Fruit fly (Drosophila melanogaster) whole organism, embryonic: ENCODE results near the gene jhamt.

Experiments used
- Adf1 ChIP-seq: fragments of 200-800 bp; sonication (Bioruptor generic); IDR thresholded peaks from 2 replicates; pipeline ENCODE4 v1.3.6; 2022; ENCODE audit warnings: missing biosample characterization, missing genetic modification characterization
- Antp ChIP-seq: fragments of 200-800 bp; sonication (Bioruptor generic); optimal IDR thresholded peaks from 3 replicates; lab custom pipeline; 2016; ENCODE audit warnings: missing biosample characterization, missing genetic modification characterization
- CG10543 ChIP-seq: fragments of 200-800 bp; sonication (Bioruptor generic); optimal IDR thresholded peaks from 3 replicates; lab custom pipeline; 2017; ENCODE audit warnings: missing biosample characterization, mild to moderate bottlenecking, missing genetic modification characterization, moderate library complexity
- CG12155 ChIP-seq: fragments of 200-800 bp; sonication (Bioruptor generic); optimal IDR thresholded peaks from 3 replicates; lab custom pipeline; 2016; ENCODE audit warnings: missing biosample characterization, missing genetic modification characterization
- CG13123 ChIP-seq: fragments of 200-800 bp; sonication (Bioruptor generic); optimal IDR thresholded peaks from 2 replicates; lab custom pipeline; 2016; ENCODE audit warnings: missing biosample characterization, missing genetic modification characterization
- CG13624 ChIP-seq: fragments of 200-800 bp; sonication (Bioruptor generic); optimal IDR thresholded peaks from 2 replicates; lab custom pipeline; 2016; ENCODE audit warnings: missing biosample characterization, missing genetic modification characterization
- CG13894 ChIP-seq: fragments of 200-800 bp; sonication (Bioruptor generic); optimal IDR thresholded peaks from 3 replicates; lab custom pipeline; 2018; ENCODE audit warnings: missing biosample characterization, mild to moderate bottlenecking, missing genetic modification characterization, moderate library complexity
- CG14014 ChIP-seq: fragments of 200-800 bp; sonication (Bioruptor generic); IDR thresholded peaks from 2 replicates; pipeline ENCODE4 v1.3.6; 2022; ENCODE audit warnings: missing biosample characterization, missing genetic modification characterization
- CG14965 ChIP-seq: fragments of 200-800 bp; sonication (Bioruptor generic); optimal IDR thresholded peaks from 2 replicates; lab custom pipeline; 2016; ENCODE audit warnings: missing biosample characterization, missing genetic modification characterization, borderline replicate concordance
- CG15479 ChIP-seq: fragments of 200-800 bp; sonication (Bioruptor generic); optimal IDR thresholded peaks from 3 replicates; lab custom pipeline; 2019; ENCODE audit warnings: missing biosample characterization, mild to moderate bottlenecking, missing genetic modification characterization, moderate library complexity
- CG18262 ChIP-seq: fragments of 200-800 bp; optimal IDR thresholded peaks from 3 replicates; lab custom pipeline; 2019; ENCODE audit warnings: missing biosample characterization, mild to moderate bottlenecking, missing genetic modification characterization, moderate library complexity
- CG2199 ChIP-seq: fragments of 200-800 bp; sonication (Bioruptor generic); IDR thresholded peaks from 3 replicates; pipeline ENCODE4 v1.3.6; 2022; ENCODE audit warnings: missing biosample characterization, missing genetic modification characterization
- CG3281 ChIP-seq: fragments of 200-800 bp; sonication (Bioruptor generic); optimal IDR thresholded peaks from 3 replicates; lab custom pipeline; 2017; ENCODE audit warnings: missing biosample characterization, mild to moderate bottlenecking, missing genetic modification characterization
- CG33213 ChIP-seq: fragments of 200-800 bp; sonication (Bioruptor generic); optimal IDR thresholded peaks from 3 replicates; lab custom pipeline; 2016; ENCODE audit warnings: missing biosample characterization, missing genetic modification characterization
- CG3407 ChIP-seq: fragments of 200-800 bp; sonication (Bioruptor generic); optimal IDR thresholded peaks from 2 replicates; lab custom pipeline; 2018; ENCODE audit warnings: missing biosample characterization, mild to moderate bottlenecking, missing genetic modification characterization
- CG3838 ChIP-seq: fragments of 200-800 bp; sonication (Bioruptor generic); optimal IDR thresholded peaks from 3 replicates; lab custom pipeline; 2016; ENCODE audit warnings: missing biosample characterization, missing genetic modification characterization
- CG3995 ChIP-seq: fragments of 200-800 bp; sonication (Bioruptor generic); optimal IDR thresholded peaks from 3 replicates; lab custom pipeline; 2016; ENCODE audit warnings: missing biosample characterization, missing genetic modification characterization
- CG42726 ChIP-seq: fragments of 200-800 bp; sonication (Bioruptor generic); IDR thresholded peaks from 2 replicates; pipeline ENCODE4 v1.3.6; 2022; ENCODE audit warnings: missing biosample characterization, missing genetic modification characterization; ENCODE audit not compliant: partially characterized antibody
- CG6689 ChIP-seq: fragments of 200-800 bp; sonication (Bioruptor generic); IDR thresholded peaks from 2 replicates; pipeline ENCODE4 v1.3.6; 2022; ENCODE audit warnings: missing biosample characterization, missing genetic modification characterization
- CG7372 ChIP-seq: fragments of 200-800 bp; sonication (Bioruptor generic); IDR thresholded peaks from 2 replicates; pipeline ENCODE4 v1.3.6; 2022; ENCODE audit warnings: missing biosample characterization, missing genetic modification characterization
- CG7987 ChIP-seq: fragments of 200-800 bp; sonication (Bioruptor generic); optimal IDR thresholded peaks from 2 replicates; lab custom pipeline; 2018; ENCODE audit warnings: missing biosample characterization, mild to moderate bottlenecking, missing genetic modification characterization, moderate library complexity
- CG8924 ChIP-seq: fragments of 200-800 bp; optimal IDR thresholded peaks from 3 replicates; lab custom pipeline; 2019; ENCODE audit warnings: missing biosample characterization, mild to moderate bottlenecking, missing genetic modification characterization, moderate library complexity
- CG9932 ChIP-seq: fragments of 200-800 bp; sonication (Bioruptor generic); IDR thresholded peaks from 2 replicates; pipeline ENCODE4 v1.3.6; 2022; ENCODE audit warnings: missing biosample characterization, missing genetic modification characterization
- CHES-1-like ChIP-seq: fragments of 200-800 bp; sonication (Bioruptor generic); optimal IDR thresholded peaks from 2 replicates; lab custom pipeline; 2016; ENCODE audit warnings: missing biosample characterization, missing genetic modification characterization
- CrebB ChIP-seq: fragments of 200-800 bp; sonication (Bioruptor generic); optimal IDR thresholded peaks from 3 replicates; lab custom pipeline; 2018; ENCODE audit warnings: missing biosample characterization, mild to moderate bottlenecking, missing genetic modification characterization
- Eip74EF ChIP-seq, 2 experiments: fragments of 200-800 bp in 1 of 2; fragments of >200 bp in 1 of 2; sonication (Bioruptor generic) in 1 of 2; optimal IDR thresholded peaks; 2 replicates each; lab custom pipeline; 2017 to 2019; ENCODE audit warnings: missing biosample characterization in 2 of 2, missing genetic modification characterization in 2 of 2, mild to moderate bottlenecking in 1 of 2, moderate library complexity in 1 of 2
- Gsc ChIP-seq: fragments of 200-800 bp; sonication (Bioruptor generic); IDR thresholded peaks from 2 replicates; pipeline ENCODE4 v1.3.6; 2022; ENCODE audit warnings: missing biosample characterization, missing genetic modification characterization
- Kr ChIP-seq: fragments of 200-800 bp; sonication (Bioruptor generic); optimal IDR thresholded peaks from 2 replicates; lab custom pipeline; 2017; ENCODE audit warnings: missing biosample characterization, mild to moderate bottlenecking, missing genetic modification characterization
- Med ChIP-seq: fragments of 200-800 bp; sonication (Bioruptor generic); peaks from one replicate; lab custom pipeline; 2016; ENCODE audit warnings: missing biosample characterization, missing genetic modification characterization, mild to moderate bottlenecking, inconsistent platforms, moderate library complexity
- Opbp ChIP-seq: fragments of 200-800 bp; sonication (Bioruptor generic); IDR thresholded peaks from 3 replicates; pipeline ENCODE4 v1.3.6; 2022; ENCODE audit warnings: missing biosample characterization, missing genetic modification characterization; ENCODE audit not compliant: partially characterized antibody
- Poxn ChIP-seq: fragments of 200-800 bp; sonication (Bioruptor generic); IDR thresholded peaks from 2 replicates; pipeline ENCODE4 v1.3.6; 2022; ENCODE audit warnings: missing biosample characterization, missing genetic modification characterization
- Ptx1 ChIP-seq: fragments of 200-800 bp; sonication (Bioruptor generic); IDR thresholded peaks from 2 replicates; pipeline ENCODE4 v1.3.6; 2022; ENCODE audit warnings: missing biosample characterization, missing genetic modification characterization
- Rfx ChIP-seq: fragments of 200-800 bp; sonication (Bioruptor generic); IDR thresholded peaks from 2 replicates; pipeline ENCODE4 v1.3.6; 2022; ENCODE audit warnings: missing biosample characterization, missing genetic modification characterization
- Rx ChIP-seq: fragments of 200-800 bp; sonication (Bioruptor generic); IDR thresholded peaks from 2 replicates; pipeline ENCODE4 v1.3.6; 2022; ENCODE audit warnings: missing biosample characterization, missing genetic modification characterization
- Sox100B ChIP-seq: fragments of 200-800 bp; sonication (Bioruptor generic); optimal IDR thresholded peaks from 3 replicates; lab custom pipeline; 2018; ENCODE audit warnings: missing biosample characterization, mild to moderate bottlenecking, missing genetic modification characterization
- Spps ChIP-seq: fragments of 200-800 bp; sonication (Bioruptor generic); optimal IDR thresholded peaks from 2 replicates; lab custom pipeline; 2018; ENCODE audit warnings: missing biosample characterization, mild to moderate bottlenecking, missing genetic modification characterization
- Ssrp ChIP-seq: fragments of 200-800 bp; sonication (Bioruptor generic); optimal IDR thresholded peaks from 2 replicates; lab custom pipeline; 2018; ENCODE audit warnings: missing biosample characterization, mild to moderate bottlenecking, missing genetic modification characterization, moderate library complexity
- abd-A ChIP-seq: fragments of 200-800 bp; sonication (Bioruptor generic); optimal IDR thresholded peaks from 3 replicates; lab custom pipeline; 2019; ENCODE audit warnings: missing biosample characterization, mild to moderate bottlenecking, missing genetic modification characterization, moderate library complexity
- ato ChIP-seq: fragments of 200-800 bp; sonication (Bioruptor generic); IDR thresholded peaks from 2 replicates; pipeline ENCODE4 v1.3.6; 2022; ENCODE audit warnings: missing biosample characterization, missing genetic modification characterization; ENCODE audit not compliant: partially characterized antibody
- chinmo ChIP-seq: fragments of 200-800 bp; sonication (Bioruptor generic); IDR thresholded peaks from 4 replicates; pipeline ENCODE4 v1.3.6; 2022; ENCODE audit warnings: missing biosample characterization, missing genetic modification characterization; ENCODE audit not compliant: partially characterized antibody
- ci ChIP-seq: fragments of 200-800 bp; sonication (Bioruptor generic); IDR thresholded peaks from 3 replicates; pipeline ENCODE4 v1.3.6; 2022; ENCODE audit warnings: missing biosample characterization, missing genetic modification characterization
- disco-r ChIP-seq: fragments of 200-800 bp; sonication (Bioruptor generic); optimal IDR thresholded peaks from 2 replicates; lab custom pipeline; 2016; ENCODE audit warnings: missing biosample characterization, missing genetic modification characterization
- eyg ChIP-seq: fragments of 200-800 bp; sonication (Bioruptor generic); optimal IDR thresholded peaks from 3 replicates; lab custom pipeline; 2016; ENCODE audit warnings: missing biosample characterization, missing genetic modification characterization
- gsb ChIP-seq: fragments of 200-800 bp; sonication (Bioruptor generic); IDR thresholded peaks from 2 replicates; pipeline ENCODE4 v1.3.6; 2022; ENCODE audit warnings: missing biosample characterization, missing genetic modification characterization
- lilli ChIP-seq: fragments of 200-800 bp; sonication (Bioruptor generic); optimal IDR thresholded peaks from 3 replicates; lab custom pipeline; 2016; ENCODE audit warnings: missing biosample characterization, missing genetic modification characterization
- pan ChIP-seq, 4 experiments: fragments of >200 bp in 3 of 4; fragments of 200-800 bp in 1 of 4; sonication (Bioruptor generic) in 1 of 4; optimal IDR thresholded peaks in 3 of 4; IDR thresholded peaks in 1 of 4; 2 replicates each; pipeline versions ENCODE4 v1.3.6 to Lab custom; 2017 to 2022; ENCODE audit warnings: missing biosample characterization in 2 of 4, missing genetic modification characterization in 2 of 4, mixed read lengths in 1 of 4
- pros ChIP-seq: fragments of 200-800 bp; sonication (Bioruptor generic); optimal IDR thresholded peaks from 3 replicates; lab custom pipeline; 2019; ENCODE audit warnings: missing biosample characterization, mild to moderate bottlenecking, missing genetic modification characterization, moderate library complexity
- sd ChIP-seq: fragments of 200-800 bp; sonication (Bioruptor generic); optimal IDR thresholded peaks from 3 replicates; lab custom pipeline; 2018; ENCODE audit warnings: missing biosample characterization, mild to moderate bottlenecking, missing genetic modification characterization, moderate library complexity
- twi ChIP-seq: fragments of 200-800 bp; optimal IDR thresholded peaks from 2 replicates; lab custom pipeline; 2019; ENCODE audit warnings: missing biosample characterization, mild to moderate bottlenecking, missing genetic modification characterization, moderate library complexity

jhamt gene

DNA sequence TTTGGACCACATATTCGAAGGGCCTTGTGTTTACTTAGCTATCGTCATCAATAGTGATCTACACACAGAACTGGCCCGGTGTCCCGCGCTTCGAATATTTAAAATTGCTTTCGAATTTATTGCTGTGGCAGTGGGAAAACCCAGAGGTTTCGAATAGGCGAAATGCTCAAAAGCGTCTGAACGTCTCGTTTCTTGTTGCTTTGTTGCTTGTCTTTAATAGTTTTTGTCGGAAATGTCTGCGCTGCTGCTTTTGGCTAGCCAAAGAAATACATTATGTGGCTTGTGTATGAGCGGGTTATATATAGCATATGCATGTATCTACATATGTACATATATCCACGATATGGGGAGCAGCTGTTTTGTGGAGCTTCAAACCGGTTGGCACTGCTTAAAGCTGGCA, 44.5 kb upstream of the jhamt start (continued):
- TF ChIP-seq CG9932 (GFP tag; lab: Robert Waterston, UW) (no peak; the same call in 1 of the 2 replicates), Antp (no peak), CrebB (tag; lab: Kevin White, UChicago) (no peak), CG14965 (no peak), ci (GFP tag; lab: Robert Waterston, UW) (no peak), CHES-1-like (no peak), CG7987 (GFP tag; lab: Kevin White, UChicago) (no peak), Eip74EF (GFP tag; optimal IDR thresholded peaks at IDR 0.05; lab: Kevin White, UChicago) (peak in 1 of 2 experiments; percentile 3), CG33213 (GFP tag; lab: Kevin White, UChicago) (no peak), Sox100B (GFP tag; lab: Kevin White, UChicago) (no peak), CG3995 (GFP tag; lab: Kevin White, UChicago) (no peak), CG7372 (GFP tag; lab: Robert Waterston, UW) (no peak), ato (GFP tag; lab: Robert Waterston, UW) (no peak), Rfx (GFP tag; lab: Robert Waterston, UW) (0 out of 2 replicates have a peak, but pooled peaks have one; percentile 15), Ptx1 (no peak), Med (GFP tag; lab: Kevin White, UChicago) (peak; percentile 69), pros (GFP tag; lab: Kevin White, UChicago) (peak; percentile 28), disco-r (no peak), CG15479 (no peak), CG3838 (GFP tag; lab: Kevin White, UChicago) (peak; percentile 5), chinmo (GFP tag; lab: Robert Waterston, UW) (peak; percentile 88; the same call in 3 of the 4 replicates), CG13624 (GFP tag; lab: Kevin White, UChicago) (no peak), sd (tag; lab: Kevin White, UChicago) (peak; percentile 85), eyg (GFP tag; lab: Kevin White, UChicago) (no peak), abd-A (peak; percentile 58), Spps (tag; lab: Kevin White, UChicago) (no peak), CG12155 (no peak), pan (optimal IDR thresholded peaks at IDR 0.05; lab: Kevin White, UChicago) (no peak), pan (GFP tag; optimal IDR thresholded peaks at IDR 0.05 in 1 of 2, IDR thresholded peaks at IDR 0.05 in 1 of 2) (no peak), Gsc (no peak), CG14014 (GFP tag; lab: Robert Waterston, UW) (no peak), twi (tag; lab: Kevin White, UChicago) (peak; percentile 23), gsb (GFP tag; lab: Robert Waterston, UW) (no peak), Opbp (GFP tag; lab: Robert Waterston, UW) (0 out of 3 replicates have a peak, but pooled peaks have one; percentile 7), Poxn (GFP tag; lab: Robert Waterston, UW) (no peak), CG13894 (peak; percentile 51), Ssrp (tag; lab: Kevin White, UChicago) (no peak), lilli (GFP tag; lab: Kevin White, UChicago) (no peak), CG3281 (no peak), CG42726 (no peak), CG2199 (GFP tag; lab: Robert Waterston, UW) (peak; percentile 75; the same call in 2 of the 3 replicates), CG6689 (GFP tag; lab: Robert Waterston, UW) (no peak), Kr (GFP tag; lab: Kevin White, UChicago) (no peak), CG10543 (GFP tag; lab: Kevin White, UChicago) (peak; percentile 55), CG8924 (tag; lab: Kevin White, UChicago) (no peak), Rx (GFP tag; lab: Robert Waterston, UW) (no peak), CG18262 (tag; lab: Kevin White, UChicago) (no peak), CG13123 (GFP tag; lab: Kevin White, UChicago) (no peak), Adf1 (GFP tag; lab: Robert Waterston, UW) (no peak), CG3407 (no peak)
